Worm (Caenorhabditis elegans): Measurements from ENCODE around the gene T05H10.1.

The T05H10.1 gene

DNA sequence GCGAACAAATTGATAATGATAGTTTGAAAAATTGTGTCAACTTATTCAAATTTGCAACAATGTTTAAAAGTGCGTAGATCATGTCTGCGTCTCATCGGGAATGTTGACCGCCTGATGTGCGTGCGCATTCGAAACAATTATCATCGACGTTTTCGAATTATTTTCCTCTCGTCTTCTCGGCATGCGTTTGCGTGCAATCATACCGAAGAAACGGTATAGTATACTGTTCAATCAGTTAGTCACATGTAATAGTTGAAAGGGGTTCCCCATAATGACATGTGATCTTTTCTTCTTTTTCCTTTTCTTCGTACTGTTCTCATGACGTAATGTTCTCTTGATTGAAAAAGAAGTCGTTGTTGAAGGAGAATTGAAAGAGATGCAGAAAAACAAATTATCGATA is 25.6 kb upstream of the T05H10.1 start (continued):
- TF ChIP-seq Y75B8A.6 (GFP tag; IDR thresholded peaks at IDR 0.05), result no peak
- TF ChIP-seq zfp-2 (tag; optimal IDR thresholded peaks at IDR 0.05), result no peak
- peak; percentile 97 for TF ChIP-seq hlh-11 (tag; optimal IDR thresholded peaks at IDR 0.05)
- TF ChIP-seq ceh-28 (tag; optimal IDR thresholded peaks at IDR 0.05), result no peak
- peak; percentile 86 to 96 for TF ChIP-seq mdl-1 (tag; optimal IDR thresholded peaks at IDR 0.05)
- TF ChIP-seq ceh-82 (tag; optimal IDR thresholded peaks at IDR 0.05), result no peak
- peak; percentile 53 for TF ChIP-seq nhr-25 (tag; optimal IDR thresholded peaks at IDR 0.05; ENCODE audit: borderline replicate concordance, insufficient read depth)
- TF ChIP-seq mxl-2 (GFP tag; conservative IDR thresholded peaks at IDR 0.05), result no peak
- no peak for TF ChIP-seq ceh-32 (tag; optimal IDR thresholded peaks at IDR 0.05; ENCODE audit: poor library complexity)
- no peak for TF ChIP-seq lin-39 (tag; optimal IDR thresholded peaks at IDR 0.05)
- no peak for TF ChIP-seq dmd-8 (GFP tag; IDR thresholded peaks at IDR 0.05)
- no peak for TF ChIP-seq duxl-1 (tag; optimal IDR thresholded peaks at IDR 0.05; ENCODE audit: poor library complexity)
- peak; percentile 44 for TF ChIP-seq mes-2 (tag; optimal IDR thresholded peaks at IDR 0.05; ENCODE audit: poor library complexity, severe bottlenecking)
- peak; percentile 74 for TF ChIP-seq mep-1 (tag; optimal IDR thresholded peaks at IDR 0.05)
- no peak for TF ChIP-seq ztf-11 (tag; optimal IDR thresholded peaks at IDR 0.05)
- peak in 1 of 2 experiments; percentile 81 for TF ChIP-seq hif-1 (tag; optimal IDR thresholded peaks at IDR 0.05)
- peak; percentile 40 for TF ChIP-seq nhr-6 (tag; optimal IDR thresholded peaks at IDR 0.05)
- TF ChIP-seq daf-19 (GFP tag; conservative IDR thresholded peaks at IDR 0.05), result no peak
- TF ChIP-seq daf-16 (GFP tag; optimal IDR thresholded peaks at IDR 0.05), result no peak
- TF ChIP-seq daf-16 (tag; optimal IDR thresholded peaks at IDR 0.05), result peak; percentile 83
- no peak for TF ChIP-seq ceh-62 (tag; optimal IDR thresholded peaks at IDR 0.05)
- no peak for TF ChIP-seq nhr-237 (tag; optimal IDR thresholded peaks at IDR 0.05)
- no peak for TF ChIP-seq dmd-9 (GFP tag; IDR thresholded peaks at IDR 0.05)
- TF ChIP-seq R02D3.7 (tag; optimal IDR thresholded peaks at IDR 0.05), result no peak
- TF ChIP-seq attf-4 (tag; optimal IDR thresholded peaks at IDR 0.05), result no peak
- peak; percentile 58 for TF ChIP-seq pqm-1 (tag; optimal IDR thresholded peaks at IDR 0.05)
- peak; percentile 70 for TF ChIP-seq fos-1 (tag; optimal IDR thresholded peaks at IDR 0.05)
- TF ChIP-seq madf-5 (GFP tag; IDR thresholded peaks at IDR 0.05), result 0 out of 4 replicates have a peak, but pooled peaks of 1 of the 2 experiments have one; percentile 14
- no peak for TF ChIP-seq daf-12 (tag; optimal IDR thresholded peaks at IDR 0.05)
- peak; percentile 48 for TF ChIP-seq jun-1 (tag; optimal IDR thresholded peaks at IDR 0.05)
- TF ChIP-seq tag-97 (GFP tag; IDR thresholded peaks at IDR 0.05), result no peak
- peak; percentile 82 for TF ChIP-seq tra-1 (GFP tag; IDR thresholded peaks at IDR 0.05)
- no peak for TF ChIP-seq F37D6.2 (tag; optimal IDR thresholded peaks at IDR 0.05)
- peak; percentile 87 for TF ChIP-seq nhr-28 (tag; optimal IDR thresholded peaks at IDR 0.05)
- no peak for TF ChIP-seq unc-130 (GFP tag; optimal IDR thresholded peaks at IDR 0.05)
- TF ChIP-seq mxl-3 (GFP tag; optimal IDR thresholded peaks at IDR 0.05), result peak; percentile 78
- TF ChIP-seq aly-2 (tag; optimal IDR thresholded peaks at IDR 0.05), result no peak
- peak; percentile 36 for TF ChIP-seq nhr-102 (tag; optimal IDR thresholded peaks at IDR 0.05)
- peak; percentile 47; the same call in 1 of the 2 replicates for TF ChIP-seq arid-1 (GFP tag; conservative IDR thresholded peaks at IDR 0.05)
- TF ChIP-seq ama-1 (optimal IDR thresholded peaks at IDR 0.05), result no peak
- TF ChIP-seq T26A8.4 (GFP tag; IDR thresholded peaks at IDR 0.05), result 0 out of 2 replicates have a peak, but pooled peaks have one; percentile 34
- TF ChIP-seq nhr-10 (tag; optimal IDR thresholded peaks at IDR 0.05), result peak; percentile 72
- no peak for TF ChIP-seq daf-8 (GFP tag; IDR thresholded peaks at IDR 0.05)
- TF ChIP-seq F44E2.7 (GFP tag; IDR thresholded peaks at IDR 0.05), result no peak
- no peak for TF ChIP-seq snpc-1.2 (GFP tag; IDR thresholded peaks at IDR 0.05)
- TF ChIP-seq rbr-2 (tag; optimal IDR thresholded peaks at IDR 0.05), result no peak
- TF ChIP-seq zfp-3 (GFP tag; conservative IDR thresholded peaks at IDR 0.05), result 0 out of 2 replicates have a peak, but pooled peaks have one; percentile 18
- TF ChIP-seq nhr-111 (GFP tag; optimal IDR thresholded peaks at IDR 0.05), result no peak
- peak; percentile 81 for TF ChIP-seq nhr-77 (tag; optimal IDR thresholded peaks at IDR 0.05)
- TF ChIP-seq set-16 (GFP tag; IDR thresholded peaks at IDR 0.05), result no peak
- TF ChIP-seq zag-1 (tag; optimal IDR thresholded peaks at IDR 0.05), result no peak
- peak; percentile 62; the same call in 1 of the 2 replicates for TF ChIP-seq D1046.2 (GFP tag; IDR thresholded peaks at IDR 0.05)
- TF ChIP-seq nhr-76 (tag; optimal IDR thresholded peaks at IDR 0.05), result peak; percentile 32
